ENCODE assay signal across 1 fruit fly cellular context in genomic region chr2L:14556811-14557210, dm6.
TF ChIP-seq lines count a peak whose summit lies in the region.

No protein-coding gene starts in this region.

TF ChIP-seq in whole organism, embryonic, 481 proteins besides CTCF, POLR2A, EP300 and RAD21 (continued from another document and continues in another):
- TF ChIP-seq tgo (GFP tag; IDR thresholded peaks at IDR 0.05; lab: Robert Waterston, UW) (peak; percentile 31; the same call in 1 of the 3 replicates), Gug (GFP tag; IDR thresholded peaks at IDR 0.05; lab: Robert Waterston, UW) (no peak), CG17829 (tag; optimal IDR thresholded peaks at IDR 0.05; lab: Kevin White, UChicago) (peak; percentile 51), croc (GFP tag; conservative IDR thresholded peaks at IDR 0.05; lab: Robert Waterston, UW) (no peak), CG7839 (tag; optimal IDR thresholded peaks at IDR 0.05; lab: Kevin White, UChicago) (peak; percentile 63), zfh2 (GFP tag; optimal IDR thresholded peaks at IDR 0.05; lab: Kevin White, UChicago) (no peak), Kr (GFP tag; optimal IDR thresholded peaks at IDR 0.05; lab: Kevin White, UChicago) (peak; percentile 92), tap (tag; optimal IDR thresholded peaks at IDR 0.05; lab: Kevin White, UChicago) (peak; percentile 59), CG7372 (GFP tag; IDR thresholded peaks at IDR 0.05; lab: Robert Waterston, UW) (no peak), CG8765 (GFP tag; IDR thresholded peaks at IDR 0.05; lab: Robert Waterston, UW) (no peak), CG18764 (GFP tag; optimal IDR thresholded peaks at IDR 0.05; lab: Kevin White, UChicago) (peak; percentile 82), CG9215 (GFP tag; IDR thresholded peaks at IDR 0.05; lab: Robert Waterston, UW) (no peak), CG11560 (tag; IDR thresholded peaks at IDR 0.05; lab: Robert Waterston, UW) (no peak), CG18262 (tag; optimal IDR thresholded peaks at IDR 0.05; lab: Kevin White, UChicago) (peak; percentile 78), HmgZ (tag; optimal IDR thresholded peaks at IDR 0.05; lab: Kevin White, UChicago) (peak; percentile 79), Poxn (GFP tag; IDR thresholded peaks at IDR 0.05; lab: Robert Waterston, UW) (no peak), bowl (GFP tag; IDR thresholded peaks at IDR 0.05; lab: Robert Waterston, UW) (no peak), CG12071 (GFP tag; optimal IDR thresholded peaks at IDR 0.05; lab: Kevin White, UChicago) (peak; percentile 68), Dref (GFP tag; IDR thresholded peaks at IDR 0.05; lab: Robert Waterston, UW) (no peak), Ets97D (GFP tag; optimal IDR thresholded peaks at IDR 0.05; lab: Kevin White, UChicago) (peak; percentile 62), HLHmδ (GFP tag; optimal IDR thresholded peaks at IDR 0.05; lab: Kevin White, UChicago) (peak; percentile 90), bab2 (GFP tag; optimal IDR thresholded peaks at IDR 0.05; lab: Kevin White, UChicago) (peak; percentile 86), en (GFP tag; optimal IDR thresholded peaks at IDR 0.05; lab: Kevin White, UChicago) (peak; percentile 87), CG12391 (tag; optimal IDR thresholded peaks at IDR 0.05; lab: Kevin White, UChicago) (peak; percentile 56), salm (tag; optimal IDR thresholded peaks at IDR 0.05; lab: Kevin White, UChicago) (peak; percentile 78), CG31365 (tag; optimal IDR thresholded peaks at IDR 0.05; lab: Kevin White, UChicago) (peak; percentile 57), CG8281 (tag; optimal IDR thresholded peaks at IDR 0.05; lab: Kevin White, UChicago) (peak; percentile 59), kni (GFP tag; optimal IDR thresholded peaks at IDR 0.05; lab: Kevin White, UChicago) (peak; percentile 90), Hmr (GFP tag; optimal IDR thresholded peaks at IDR 0.05; lab: Kevin White, UChicago) (peak; percentile 71), NC2β (GFP tag; optimal IDR thresholded peaks at IDR 0.05; lab: Kevin White, UChicago) (peak; percentile 92), CG10431 (GFP tag; optimal IDR thresholded peaks at IDR 0.05; lab: Kevin White, UChicago) (peak; percentile 87), vfl (GFP tag; optimal IDR thresholded peaks at IDR 0.05; lab: Kevin White, UChicago) (no peak), CG33213 (GFP tag; optimal IDR thresholded peaks at IDR 0.05; lab: Kevin White, UChicago) (peak; percentile 96), jumu (GFP tag; optimal IDR thresholded peaks at IDR 0.05; lab: Kevin White, UChicago) (peak; percentile 81), HHEX (GFP tag; optimal IDR thresholded peaks at IDR 0.05; lab: Kevin White, UChicago) (peak; percentile 72), Sry-β (GFP tag; optimal IDR thresholded peaks at IDR 0.05; lab: Kevin White, UChicago) (peak; percentile 72), CG32532 (GFP tag; IDR thresholded peaks at IDR 0.05; lab: Robert Waterston, UW) (no peak), CG34224 (GFP tag; IDR thresholded peaks at IDR 0.05; lab: Robert Waterston, UW; ENCODE audit: partially characterized antibody) (no peak), CG12219 (GFP tag; optimal IDR thresholded peaks at IDR 0.05; lab: Kevin White, UChicago) (peak; percentile 81), CG17361 (GFP tag; IDR thresholded peaks at IDR 0.05; lab: Robert Waterston, UW) (peak; percentile 53; the same call in 2 of the 3 replicates), CG34376 (GFP tag; optimal IDR thresholded peaks at IDR 0.05; lab: Kevin White, UChicago) (no peak), CG10321 (GFP tag; IDR thresholded peaks at IDR 0.05; lab: Robert Waterston, UW) (peak; percentile 57; the same call in 1 of the 2 replicates), CG11696 (GFP tag; IDR thresholded peaks at IDR 0.05; lab: Robert Waterston, UW) (peak; percentile 49; the same call in 1 of the 2 replicates), Lhr (GFP tag; optimal IDR thresholded peaks at IDR 0.05; lab: Kevin White, UChicago) (peak; percentile 90), CG6254 (GFP tag; optimal IDR thresholded peaks at IDR 0.05; lab: Kevin White, UChicago) (peak; percentile 86), Trl (optimal IDR thresholded peaks at IDR 0.05; lab: Kevin White, UChicago) (no peak), Trl (GFP tag; optimal IDR thresholded peaks at IDR 0.05; lab: Kevin White, UChicago) (peak; percentile 94), CG31441 (GFP tag; IDR thresholded peaks at IDR 0.05; lab: Robert Waterston, UW) (peak; percentile 72; the same call in 1 of the 2 replicates), pfk (GFP tag; optimal IDR thresholded peaks at IDR 0.05; lab: Kevin White, UChicago) (peak; percentile 42), CG5245 (GFP tag; optimal IDR thresholded peaks at IDR 0.05; lab: Kevin White, UChicago) (peak; percentile 72), lola (GFP tag; optimal IDR thresholded peaks at IDR 0.05; lab: Kevin White, UChicago) (peak in 1 of 3 experiments; percentile 83), CG7987 (GFP tag; optimal IDR thresholded peaks at IDR 0.05; lab: Kevin White, UChicago) (peak; percentile 88), CG3163 (GFP tag; optimal IDR thresholded peaks at IDR 0.05; lab: Kevin White, UChicago) (peak; percentile 59), Pdp1 (GFP tag; optimal IDR thresholded peaks at IDR 0.05; lab: Kevin White, UChicago) (peak; percentile 77 to 87), GATAe (GFP tag; conservative IDR thresholded peaks at IDR 0.05; lab: Robert Waterston, UW) (no peak), gcm (GFP tag; optimal IDR thresholded peaks at IDR 0.05; lab: Kevin White, UChicago) (peak; percentile 88), CG11456 (GFP tag; IDR thresholded peaks at IDR 0.05; lab: Robert Waterston, UW) (peak; percentile 50; the same call in 1 of the 3 replicates), Rfx (GFP tag; IDR thresholded peaks at IDR 0.05; lab: Robert Waterston, UW) (no peak; the same call in 1 of the 2 replicates), CG2120 (GFP tag; optimal IDR thresholded peaks at IDR 0.05; lab: Kevin White, UChicago) (peak; percentile 17), Dip3 (GFP tag; optimal IDR thresholded peaks at IDR 0.05; lab: Kevin White, UChicago) (no peak), Myb (GFP tag; optimal IDR thresholded peaks at IDR 0.05; lab: Kevin White, UChicago) (peak; percentile 35), CG11504 (tag; optimal IDR thresholded peaks at IDR 0.05; lab: Kevin White, UChicago) (peak; percentile 60), zf30C (GFP tag; optimal IDR thresholded peaks at IDR 0.05; lab: Kevin White, UChicago) (no peak), CG10543 (GFP tag; optimal IDR thresholded peaks at IDR 0.05; lab: Kevin White, UChicago) (peak; percentile 75), pzg (GFP tag; optimal IDR thresholded peaks at IDR 0.05; lab: Kevin White, UChicago) (no peak), maf-S (GFP tag; optimal IDR thresholded peaks at IDR 0.05; lab: Kevin White, UChicago) (peak; percentile 73), nau (GFP tag; optimal IDR thresholded peaks at IDR 0.05; lab: Kevin White, UChicago) (peak; percentile 82), ranshi (GFP tag; IDR thresholded peaks at IDR 0.05; lab: Robert Waterston, UW) (peak; percentile 73; the same call in 1 of the 2 replicates), fd96Cb (tag; optimal IDR thresholded peaks at IDR 0.05; lab: Kevin White, UChicago) (peak; percentile 70), CG32772 (GFP tag; IDR thresholded peaks at IDR 0.05; lab: Robert Waterston, UW) (0 out of 2 replicates have a peak, but pooled peaks have one; percentile 28), D19B (GFP tag; optimal IDR thresholded peaks at IDR 0.05; lab: Kevin White, UChicago) (no peak), CG8359 (GFP tag; optimal IDR thresholded peaks at IDR 0.05; lab: Kevin White, UChicago; ENCODE audit: borderline replicate concordance) (peak; percentile 68), chif (GFP tag; optimal IDR thresholded peaks at IDR 0.05; lab: Kevin White, UChicago) (peak; percentile 84 to 92), CG1792 (GFP tag; optimal IDR thresholded peaks at IDR 0.05; lab: Kevin White, UChicago) (peak; percentile 92), Atf6 (GFP tag; IDR thresholded peaks at IDR 0.05; lab: Robert Waterston, UW) (peak; percentile 77), Sry-δ (GFP tag; optimal IDR thresholded peaks at IDR 0.05; lab: Kevin White, UChicago) (peak; percentile 61), CG6791 (GFP tag; IDR thresholded peaks at IDR 0.05; lab: Robert Waterston, UW; ENCODE audit: partially characterized antibody) (no peak), Dek (tag; optimal IDR thresholded peaks at IDR 0.05; lab: Kevin White, UChicago) (peak; percentile 23), pita (GFP tag; optimal IDR thresholded peaks at IDR 0.05; lab: Kevin White, UChicago) (no peak), hth (optimal IDR thresholded peaks at IDR 0.05; lab: Kevin White, UChicago) (no peak), nmo (GFP tag; optimal IDR thresholded peaks at IDR 0.05; lab: Kevin White, UChicago) (peak; percentile 40), hbn (GFP tag; IDR thresholded peaks at IDR 0.05; lab: Robert Waterston, UW; ENCODE audit: partially characterized antibody) (no peak), Dp (GFP tag; optimal IDR thresholded peaks at IDR 0.05; lab: Kevin White, UChicago) (no peak), CG6689 (GFP tag; IDR thresholded peaks at IDR 0.05; lab: Robert Waterston, UW) (peak; percentile 56), trh (GFP tag; optimal IDR thresholded peaks at IDR 0.05; lab: Kevin White, UChicago) (peak; percentile 86), H2.0 (GFP tag; IDR thresholded peaks at IDR 0.05; lab: Robert Waterston, UW) (no peak), tna (GFP tag; IDR thresholded peaks at IDR 0.05; lab: Robert Waterston, UW; ENCODE audit: partially characterized antibody) (no peak), CG9876 (GFP tag; optimal IDR thresholded peaks at IDR 0.05; lab: Kevin White, UChicago) (peak; percentile 73), tll (GFP tag; optimal IDR thresholded peaks at IDR 0.05; lab: Kevin White, UChicago) (no peak), CG4360 (GFP tag; IDR thresholded peaks at IDR 0.05; lab: Robert Waterston, UW) (peak; percentile 48; the same call in 1 of the 2 replicates), wek (GFP tag; optimal IDR thresholded peaks at IDR 0.05; lab: Kevin White, UChicago) (peak; percentile 92), CG7786 (GFP tag; optimal IDR thresholded peaks at IDR 0.05; lab: Kevin White, UChicago) (peak; percentile 56), CG14050 (GFP tag; IDR thresholded peaks at IDR 0.05; lab: Robert Waterston, UW) (peak; percentile 58; the same call in 2 of the 3 replicates), CG17328 (GFP tag; IDR thresholded peaks at IDR 0.05; lab: Robert Waterston, UW) (peak; percentile 81), ewg (GFP tag; optimal IDR thresholded peaks at IDR 0.05; lab: Kevin White, UChicago) (peak; percentile 75), lilli (GFP tag; optimal IDR thresholded peaks at IDR 0.05; lab: Kevin White, UChicago) (peak; percentile 68), Fer2 (tag; optimal IDR thresholded peaks at IDR 0.05; lab: Kevin White, UChicago) (no peak), Deaf1 (tag; optimal IDR thresholded peaks at IDR 0.05; lab: Kevin White, UChicago) (peak; percentile 1), pb (GFP tag; optimal IDR thresholded peaks at IDR 0.05; lab: Kevin White, UChicago) (peak; percentile 75), zen2 (GFP tag; IDR thresholded peaks at IDR 0.05; lab: Robert Waterston, UW; ENCODE audit: partially characterized antibody) (no peak), CG18476 (GFP tag; optimal IDR thresholded peaks at IDR 0.05; lab: Kevin White, UChicago) (peak; percentile 88), BtbVII (GFP tag; optimal IDR thresholded peaks at IDR 0.05; lab: Kevin White, UChicago) (peak; percentile 75), br (optimal IDR thresholded peaks at IDR 0.05; lab: Kevin White, UChicago) (no peak), ERR (GFP tag; optimal IDR thresholded peaks at IDR 0.05; lab: Kevin White, UChicago) (peak; percentile 72), Dfd (GFP tag; optimal IDR thresholded peaks at IDR 0.05; lab: Kevin White, UChicago) (no peak), crc (GFP tag; optimal IDR thresholded peaks at IDR 0.05; lab: Kevin White, UChicago) (peak; percentile 68), dmrt11E (tag; optimal IDR thresholded peaks at IDR 0.05; lab: Kevin White, UChicago) (peak; percentile 90), CG8478 (optimal IDR thresholded peaks at IDR 0.05; lab: Kevin White, UChicago) (no peak), CG9817 (tag; optimal IDR thresholded peaks at IDR 0.05; lab: Kevin White, UChicago) (peak; percentile 15), CG1602 (GFP tag; optimal IDR thresholded peaks at IDR 0.05; lab: Kevin White, UChicago) (peak; percentile 87), schlank (tag; optimal IDR thresholded peaks at IDR 0.05; lab: Kevin White, UChicago) (peak; percentile 63), ATbp (GFP tag; optimal IDR thresholded peaks at IDR 0.05; lab: Kevin White, UChicago) (peak; percentile 96), fd64A (GFP tag; optimal IDR thresholded peaks at IDR 0.05; lab: Kevin White, UChicago) (peak; percentile 94), Side (GFP tag; optimal IDR thresholded peaks at IDR 0.05; lab: Kevin White, UChicago) (peak; percentile 90), ind (GFP tag; optimal IDR thresholded peaks at IDR 0.05; lab: Kevin White, UChicago) (no peak), CG4854 (GFP tag; optimal IDR thresholded peaks at IDR 0.05; lab: Kevin White, UChicago) (peak; percentile 90), Dip2 (GFP tag; IDR thresholded peaks at IDR 0.05; lab: Robert Waterston, UW) (no peak), CG31224 (GFP tag; IDR thresholded peaks at IDR 0.05; lab: Robert Waterston, UW) (no peak), Vsx1 (GFP tag; optimal IDR thresholded peaks at IDR 0.05; lab: Kevin White, UChicago) (peak; percentile 93), CG12155 (GFP tag; optimal IDR thresholded peaks at IDR 0.05; lab: Kevin White, UChicago) (peak; percentile 13), bcd (GFP tag; optimal IDR thresholded peaks at IDR 0.05; lab: Kevin White, UChicago) (peak; percentile 63), CG7556 (GFP tag; optimal IDR thresholded peaks at IDR 0.05; lab: Kevin White, UChicago) (peak; percentile 88), Usf (GFP tag; optimal IDR thresholded peaks at IDR 0.05; lab: Kevin White, UChicago) (peak; percentile 47), Nf-YB (GFP tag; optimal IDR thresholded peaks at IDR 0.05; lab: Kevin White, UChicago) (peak; percentile 68), CG14014 (GFP tag; IDR thresholded peaks at IDR 0.05; lab: Robert Waterston, UW) (peak; percentile 67; the same call in 1 of the 2 replicates), bsh (GFP tag; optimal IDR thresholded peaks at IDR 0.05; lab: Kevin White, UChicago) (peak in 1 of 2 experiments; percentile 94), C15 (GFP tag; IDR thresholded peaks at IDR 0.05; lab: Robert Waterston, UW) (no peak), grn (GFP tag; optimal IDR thresholded peaks at IDR 0.05; lab: Kevin White, UChicago) (peak; percentile 99), zen (tag; optimal IDR thresholded peaks at IDR 0.05; lab: Kevin White, UChicago) (no peak), CG6683 (GFP tag; optimal IDR thresholded peaks at IDR 0.05; lab: Kevin White, UChicago) (peak; percentile 57), Fer1 (GFP tag; optimal IDR thresholded peaks at IDR 0.05; lab: Kevin White, UChicago) (peak; percentile 70)
